Worm (Caenorhabditis elegans): ENCODE results near the gene ZK1058.3.

ZK1058.3 gene

ce11 chrIII:3874492-3874891 lies 44.2 kb upstream of the ZK1058.3 start:
- no peak for TF ChIP-seq nhr-28 (tag; optimal IDR thresholded peaks at IDR 0.05)
- peak; percentile 31 for TF ChIP-seq zip-2 (tag; optimal IDR thresholded peaks at IDR 0.05)
- TF ChIP-seq madf-9 (GFP tag; conservative IDR thresholded peaks at IDR 0.05), result no peak; the same call in 1 of the 2 replicates
- no peak for TF ChIP-seq dmd-9 (GFP tag; IDR thresholded peaks at IDR 0.05)
- TF ChIP-seq ctbp-1 (GFP tag; IDR thresholded peaks at IDR 0.05), result no peak
- no peak for TF ChIP-seq jun-1 (tag; optimal IDR thresholded peaks at IDR 0.05)
- TF ChIP-seq nhr-6 (tag; optimal IDR thresholded peaks at IDR 0.05), result no peak
- peak in 1 of 2 experiments; percentile 41 for TF ChIP-seq unc-62 (GFP tag; optimal IDR thresholded peaks at IDR 0.05 in 1 of 2)
- no peak for TF ChIP-seq unc-62 (tag; optimal IDR thresholded peaks at IDR 0.05)
- no peak for TF ChIP-seq daf-16 (GFP tag; optimal IDR thresholded peaks at IDR 0.05)
- no peak for TF ChIP-seq daf-16 (tag; optimal IDR thresholded peaks at IDR 0.05)
- TF ChIP-seq nhr-76 (tag; optimal IDR thresholded peaks at IDR 0.05), result no peak
- no peak for TF ChIP-seq hlh-11 (tag; optimal IDR thresholded peaks at IDR 0.05)
- no peak for TF ChIP-seq nhr-41 (GFP tag; IDR thresholded peaks at IDR 0.05)
- no peak for TF ChIP-seq ceh-44 (GFP tag; IDR thresholded peaks at IDR 0.05)
- no peak for TF ChIP-seq php-3 (GFP tag; IDR thresholded peaks at IDR 0.05)
- no peak for TF ChIP-seq nhr-10 (tag; optimal IDR thresholded peaks at IDR 0.05)
- peak in 1 of 2 experiments; percentile 11 for TF ChIP-seq mdl-1 (tag; optimal IDR thresholded peaks at IDR 0.05)
- TF ChIP-seq fkh-10 (GFP tag; optimal IDR thresholded peaks at IDR 0.05), result no peak
- TF ChIP-seq hif-1 (tag; optimal IDR thresholded peaks at IDR 0.05), result no peak
- no peak for TF ChIP-seq daf-8 (GFP tag; IDR thresholded peaks at IDR 0.05)
- no peak for TF ChIP-seq hlh-30 (tag; optimal IDR thresholded peaks at IDR 0.05; ENCODE audit: insufficient read depth)
- no peak for TF ChIP-seq rbr-2 (tag; optimal IDR thresholded peaks at IDR 0.05)
- no peak for TF ChIP-seq ceh-20 (GFP tag; IDR thresholded peaks at IDR 0.05)
- no peak for TF ChIP-seq saeg-2 (GFP tag; IDR thresholded peaks at IDR 0.05)
- TF ChIP-seq ces-1 (GFP tag; optimal IDR thresholded peaks at IDR 0.05), result no peak
- peak; percentile 38 for TF ChIP-seq mxl-3 (GFP tag; optimal IDR thresholded peaks at IDR 0.05)
- TF ChIP-seq fos-1 (tag; optimal IDR thresholded peaks at IDR 0.05), result no peak
- TF ChIP-seq lir-3 (tag; optimal IDR thresholded peaks at IDR 0.05), result no peak
- no peak for TF ChIP-seq F10B5.3 (tag; optimal IDR thresholded peaks at IDR 0.05)
- no peak for TF ChIP-seq dmd-8 (GFP tag; IDR thresholded peaks at IDR 0.05)
- TF ChIP-seq madf-5 (GFP tag; IDR thresholded peaks at IDR 0.05), result no peak
- TF ChIP-seq pha-4 (GFP tag; IDR thresholded peaks at IDR 0.05), result no peak
- TF ChIP-seq pha-4 (tag; optimal IDR thresholded peaks at IDR 0.05), result no peak
- TF ChIP-seq gei-8 (GFP tag; optimal IDR thresholded peaks at IDR 0.05), result no peak

DNA sequence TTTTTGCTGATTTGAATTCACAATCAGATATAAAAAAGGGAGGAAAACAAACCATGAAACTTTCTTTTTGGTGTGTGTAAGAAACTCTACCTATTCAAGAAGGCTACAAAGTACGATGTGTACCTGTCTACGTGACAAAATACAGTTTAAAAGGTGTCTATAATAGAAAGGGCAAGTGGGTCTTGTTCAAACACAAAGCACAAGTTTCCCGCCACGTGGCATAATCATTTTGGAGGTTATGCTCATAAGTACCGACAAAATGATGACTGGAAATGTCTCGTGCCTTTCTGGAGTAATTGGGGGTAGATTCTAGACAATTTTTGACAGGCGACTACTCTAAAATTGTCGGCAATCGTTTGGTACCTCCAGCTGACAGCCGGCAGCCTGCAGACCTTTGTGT lies 43.8 kb upstream of the ZK1058.3 start:
- TF ChIP-seq hif-1 (tag; optimal IDR thresholded peaks at IDR 0.05) (peak in 1 of 2 experiments; percentile 93), dmd-6 (GFP tag; IDR thresholded peaks at IDR 0.05) (peak; percentile 74), F10B5.3 (tag; optimal IDR thresholded peaks at IDR 0.05) (no peak), Y105C5A.15 (GFP tag; IDR thresholded peaks at IDR 0.05) (no peak), nhr-41 (GFP tag; IDR thresholded peaks at IDR 0.05) (no peak), hlh-11 (tag; optimal IDR thresholded peaks at IDR 0.05) (peak; percentile 35), T26A8.4 (GFP tag; IDR thresholded peaks at IDR 0.05) (no peak), zfp-3 (GFP tag; conservative IDR thresholded peaks at IDR 0.05) (0 out of 2 replicates have a peak, but pooled peaks have one; percentile 14), ZK337.2 (GFP tag; IDR thresholded peaks at IDR 0.05) (no peak), daf-8 (GFP tag; IDR thresholded peaks at IDR 0.05) (no peak), hlh-30 (tag; optimal IDR thresholded peaks at IDR 0.05; ENCODE audit: insufficient read depth) (peak; percentile 30), daf-16 (GFP tag; optimal IDR thresholded peaks at IDR 0.05) (no peak), daf-16 (tag; optimal IDR thresholded peaks at IDR 0.05) (peak; percentile 17), Y5F2A.4 (GFP tag; optimal IDR thresholded peaks at IDR 0.05) (no peak), hmg-1.1 (GFP tag; IDR thresholded peaks at IDR 0.05) (no peak), nhr-28 (tag; optimal IDR thresholded peaks at IDR 0.05) (peak; percentile 67), dve-1 (tag; optimal IDR thresholded peaks at IDR 0.05; ENCODE audit: insufficient read depth) (peak; percentile 47)

All from whole organism, L4 larva.